Worm (Caenorhabditis elegans) whole organism, mixed stage, embryonic: ENCODE data around the gene hlh-4.

Experiments used
- M03D4.4 ChIP-seq: sonication (generic microtip); optimal IDR thresholded peaks from 2 replicates; lab custom pipeline; 2017; ENCODE audit warnings: mild to moderate bottlenecking, missing genetic modification characterization, missing compliant biosample characterization
- bed-3 ChIP-seq: fragments of 200-800 bp; sonication (Bioruptor generic); optimal IDR thresholded peaks from 3 replicates; lab custom pipeline; 2018; ENCODE audit warnings: mild to moderate bottlenecking, missing genetic modification characterization, moderate library complexity, missing compliant biosample characterization
- blmp-1 ChIP-seq: fragments of 150-350 bp; optimal IDR thresholded peaks from 2 replicates; lab custom pipeline; 2014; ENCODE audit warnings: missing biosample characterization, missing genetic modification characterization
- ceh-39 ChIP-seq: fragments of 150-350 bp; optimal IDR thresholded peaks from 2 replicates; lab custom pipeline; 2014; ENCODE audit warnings: missing biosample characterization, missing genetic modification characterization
- ceh-43 ChIP-seq: fragments of 200-800 bp; sonication (Bioruptor generic); optimal IDR thresholded peaks from 2 replicates; lab custom pipeline; 2018; ENCODE audit warnings: mild to moderate bottlenecking, missing genetic modification characterization, moderate library complexity, missing compliant biosample characterization
- ces-1 ChIP-seq: fragments of 150-350 bp; optimal IDR thresholded peaks from 2 replicates; lab custom pipeline; 2014; ENCODE audit warnings: missing biosample characterization, missing genetic modification reagents, missing genetic modification characterization
- cnd-1 ChIP-seq: fragments of 200-800 bp; sonication (Bioruptor generic); optimal IDR thresholded peaks from 2 replicates; lab custom pipeline; 2018; ENCODE audit warnings: mild to moderate bottlenecking, missing genetic modification characterization, missing compliant biosample characterization
- drap-1 ChIP-seq: fragments of 200-800 bp; sonication (Bioruptor generic); optimal IDR thresholded peaks from 3 replicates; lab custom pipeline; 2018; ENCODE audit warnings: mild to moderate bottlenecking, missing genetic modification characterization, missing compliant biosample characterization
- elt-1 ChIP-seq: sonication (generic microtip); optimal IDR thresholded peaks from 2 replicates; lab custom pipeline; 2017; ENCODE audit warnings: missing genetic modification characterization, mild to moderate bottlenecking, missing compliant biosample characterization, antibody characterized with exemption, moderate library complexity, borderline replicate concordance; ENCODE audit not compliant: insufficient read depth
- elt-3 ChIP-seq: fragments of 150-350 bp; optimal IDR thresholded peaks from 2 replicates; lab custom pipeline; 2014; ENCODE audit warnings: missing biosample characterization, missing genetic modification characterization
- ham-2 ChIP-seq: fragments of 200-800 bp; sonication (Bioruptor generic); optimal IDR thresholded peaks from 2 replicates; lab custom pipeline; 2018; ENCODE audit warnings: mild to moderate bottlenecking, missing genetic modification characterization, missing compliant biosample characterization
- lin-13 ChIP-seq: fragments of 150-350 bp; optimal IDR thresholded peaks from 2 replicates; lab custom pipeline; 2014; ENCODE audit warnings: missing biosample characterization, missing genetic modification characterization
- lin-32 ChIP-seq: fragments of 200-800 bp; sonication (Bioruptor generic); optimal IDR thresholded peaks from 2 replicates; lab custom pipeline; 2018; ENCODE audit warnings: mild to moderate bottlenecking, missing genetic modification characterization, missing compliant biosample characterization
- lsy-2 ChIP-seq: fragments of 150-350 bp; optimal IDR thresholded peaks from 2 replicates; lab custom pipeline; 2014; ENCODE audit warnings: missing biosample characterization, missing genetic modification characterization
- mab-5 ChIP-seq: fragments of 150-350 bp; optimal IDR thresholded peaks from 2 replicates; lab custom pipeline; 2014; ENCODE audit warnings: missing biosample characterization, missing genetic modification characterization
- mep-1 ChIP-seq: fragments of 150-350 bp; optimal IDR thresholded peaks from 2 replicates; lab custom pipeline; 2017; ENCODE audit warnings: missing biosample characterization, missing genetic modification reagents, missing genetic modification characterization, inconsistent platforms
- mls-2 ChIP-seq: sonication (generic microtip); optimal IDR thresholded peaks from 2 replicates; lab custom pipeline; 2016; ENCODE audit warnings: mild to moderate bottlenecking, missing genetic modification characterization, moderate library complexity, missing compliant biosample characterization
- nhr-12 ChIP-seq: fragments of 150-350 bp; optimal IDR thresholded peaks from 2 replicates; lab custom pipeline; 2014; ENCODE audit warnings: missing biosample characterization, missing genetic modification characterization
- nhr-2 ChIP-seq: fragments of 150-350 bp; optimal IDR thresholded peaks from 2 replicates; lab custom pipeline; 2014; ENCODE audit warnings: missing biosample characterization, missing genetic modification characterization
- nhr-237 ChIP-seq: fragments of 150-350 bp; optimal IDR thresholded peaks from 2 replicates; lab custom pipeline; 2014; ENCODE audit warnings: missing biosample characterization, missing genetic modification characterization
- nhr-28 ChIP-seq: fragments of 150-350 bp; optimal IDR thresholded peaks from 2 replicates; lab custom pipeline; 2014; ENCODE audit warnings: missing biosample characterization, missing genetic modification characterization
- nhr-76 ChIP-seq: sonication (generic microtip); optimal IDR thresholded peaks from 2 replicates; lab custom pipeline; 2017; ENCODE audit warnings: missing biosample characterization, missing genetic modification characterization
- pha-4 ChIP-seq: fragments of 150-350 bp; optimal IDR thresholded peaks from 2 replicates; lab custom pipeline; 2018; ENCODE audit warnings: missing biosample characterization, missing genetic modification reagents, missing genetic modification characterization
- sem-2 ChIP-seq: fragments of 200-800 bp; sonication (Bioruptor generic); optimal IDR thresholded peaks from 2 replicates; lab custom pipeline; 2018; ENCODE audit warnings: mild to moderate bottlenecking, missing genetic modification characterization, missing compliant biosample characterization
- snpc-4 ChIP-seq: fragments of 150-350 bp; optimal IDR thresholded peaks from 2 replicates; lab custom pipeline; 2014; ENCODE audit warnings: missing biosample characterization, missing genetic modification characterization
- sptf-1 ChIP-seq: sonication (generic microtip); optimal IDR thresholded peaks from 2 replicates; lab custom pipeline; 2017; ENCODE audit warnings: mild to moderate bottlenecking, missing genetic modification characterization, moderate library complexity, missing compliant biosample characterization
- tbx-8 ChIP-seq: fragments of 200-800 bp; sonication (Bioruptor generic); optimal IDR thresholded peaks from 2 replicates; lab custom pipeline; 2018; ENCODE audit warnings: mild to moderate bottlenecking, missing genetic modification characterization, moderate library complexity, missing compliant biosample characterization
- unc-120 ChIP-seq: sonication (generic microtip); optimal IDR thresholded peaks from 2 replicates; lab custom pipeline; 2017; ENCODE audit warnings: missing genetic modification characterization, missing compliant biosample characterization; ENCODE audit not compliant: poor library complexity, severe bottlenecking
- unc-39 ChIP-seq: fragments of 150-350 bp; optimal IDR thresholded peaks from 2 replicates; lab custom pipeline; 2014; ENCODE audit warnings: missing biosample characterization, missing genetic modification characterization
- unc-62 ChIP-seq: fragments of 150-350 bp; optimal IDR thresholded peaks from 2 replicates; lab custom pipeline; 2014; ENCODE audit warnings: missing biosample characterization, missing genetic modification reagents, missing genetic modification characterization
- zip-8 ChIP-seq: fragments of 150-350 bp; optimal IDR thresholded peaks from 2 replicates; lab custom pipeline; 2014; ENCODE audit warnings: missing biosample characterization, missing genetic modification characterization
- ztf-11 ChIP-seq: fragments of 150-350 bp; optimal IDR thresholded peaks from 2 replicates; lab custom pipeline; 2014; ENCODE audit warnings: missing biosample characterization, missing genetic modification characterization

The hlh-4 gene

DNA sequence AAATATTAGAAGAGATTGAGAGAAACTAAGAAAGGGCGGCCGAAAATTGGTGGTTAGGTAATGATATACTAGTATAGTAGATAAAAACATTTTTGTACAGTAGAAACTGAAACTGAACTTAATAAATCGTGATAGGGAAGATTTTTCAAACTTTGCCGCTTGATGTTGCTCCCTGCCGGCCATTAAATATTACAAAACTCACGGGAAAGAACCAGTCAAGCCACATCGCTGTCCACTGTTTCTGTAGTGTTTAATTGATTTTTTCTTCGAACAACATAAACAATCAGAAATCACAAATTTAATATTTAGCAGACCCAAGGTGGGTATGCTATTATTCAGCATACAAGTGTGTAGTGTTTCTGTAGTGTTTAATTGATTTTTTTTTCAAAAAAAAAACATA is 12.2 kb upstream of the hlh-4 start, which contains the start of gene T05G5.5:
T05G5.5 (minus strand) TSS at position 359 of the 400 bp plus-strand sequence.
- TF ChIP-seq elt-1 (tag; lab: Kevin White, UChicago) (no peak), mep-1 (no peak), ces-1 (no peak), lin-32 (GFP tag; lab: Kevin White, UChicago) (no peak), ham-2 (GFP tag; lab: Kevin White, UChicago) (no peak), tbx-8 (GFP tag; lab: Kevin White, UChicago) (no peak), mab-5 (tag; lab: Kevin White, UChicago) (no peak), sptf-1 (tag; lab: Kevin White, UChicago) (no peak), elt-3 (tag; lab: Kevin White, UChicago) (no peak), unc-39 (tag; lab: Kevin White, UChicago) (no peak), nhr-12 (no peak)

DNA sequence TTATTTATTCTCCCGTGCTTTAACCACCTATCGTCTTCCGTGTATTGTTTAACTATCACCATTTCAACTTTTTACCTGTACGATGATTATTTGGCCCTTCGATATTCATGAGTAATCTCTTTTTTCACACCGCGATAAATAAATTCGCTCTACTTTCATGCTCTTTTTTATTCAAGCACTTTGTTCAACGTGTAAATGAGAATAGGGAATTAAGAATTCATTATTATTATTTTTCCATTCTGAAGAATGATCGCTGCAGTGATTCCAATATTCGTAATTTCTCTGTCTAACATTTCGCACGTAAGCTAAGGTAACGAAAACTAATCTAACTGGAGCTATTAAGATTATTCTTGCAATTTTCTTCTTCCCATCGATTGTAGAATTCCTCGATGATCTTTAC is 9.8 kb upstream of the hlh-4 start, which contains the start of gene T05G5.4:
T05G5.4 (plus strand) TSS at position 241 of the 400 bp plus-strand sequence.
- no peak for TF ChIP-seq ceh-39 (tag; lab: Kevin White, UChicago)
- TF ChIP-seq lin-13 = no peak
- TF ChIP-seq unc-62 (GFP tag; lab: Kevin White, UChicago) = no peak
- TF ChIP-seq drap-1 (GFP tag; lab: Kevin White, UChicago) = no peak
- no peak for TF ChIP-seq nhr-28 (tag; lab: Kevin White, UChicago)
- no peak for TF ChIP-seq blmp-1 (tag; lab: Kevin White, UChicago)
- TF ChIP-seq ceh-43 (GFP tag; lab: Kevin White, UChicago) = no peak
- no peak for TF ChIP-seq cnd-1
- no peak for TF ChIP-seq sem-2 (GFP tag; lab: Kevin White, UChicago)
- TF ChIP-seq ztf-11 = no peak
- no peak for TF ChIP-seq sptf-1 (tag; lab: Kevin White, UChicago)
- no peak for TF ChIP-seq ham-2 (GFP tag; lab: Kevin White, UChicago)
- TF ChIP-seq nhr-2 (tag; lab: Kevin White, UChicago) = no peak
- no peak for TF ChIP-seq snpc-4 (tag; lab: Kevin White, UChicago)
- no peak for TF ChIP-seq bed-3 (GFP tag; lab: Kevin White, UChicago)

DNA sequence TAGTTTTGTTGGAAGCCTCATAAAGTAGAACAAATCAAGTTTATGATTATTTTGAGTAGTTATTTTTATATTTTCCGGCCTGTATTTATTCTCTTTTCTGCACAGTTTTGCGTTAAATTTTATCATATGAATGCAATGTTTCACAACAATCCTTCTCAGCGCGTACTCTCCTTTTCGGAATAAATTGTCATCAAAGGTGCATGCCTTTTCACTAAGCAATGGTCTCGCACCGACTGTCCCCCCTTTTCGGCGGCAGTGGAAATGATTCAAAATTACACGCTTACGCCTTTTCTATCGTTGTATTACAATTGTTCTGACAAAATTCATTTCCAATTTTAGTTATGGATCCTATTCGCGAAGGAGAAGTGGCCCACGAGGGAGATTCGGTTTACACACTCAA is 8.3 kb upstream of the hlh-4 start, which contains the start of the genes iff-1 and cdk-1:
iff-1 (minus strand) TSS at position 61 of the 400 bp plus-strand sequence.
cdk-1 (plus strand) TSS at position 340 of the 400 bp plus-strand sequence.
- TF ChIP-seq nhr-2 (tag; lab: Kevin White, UChicago) (no peak), zip-8 (tag; lab: Kevin White, UChicago) (no peak), nhr-237 (peak; percentile 21), unc-120 (tag; lab: Kevin White, UChicago) (peak; percentile 49), mep-1 (peak; percentile 63), lsy-2 (tag; lab: Kevin White, UChicago) (peak; percentile 37), lin-13 (no peak), bed-3 (GFP tag; lab: Kevin White, UChicago) (no peak), ces-1 (peak; percentile 41), pha-4 (tag; lab: Kevin White, UChicago) (peak; percentile 15), tbx-8 (GFP tag; lab: Kevin White, UChicago) (no peak)

DNA sequence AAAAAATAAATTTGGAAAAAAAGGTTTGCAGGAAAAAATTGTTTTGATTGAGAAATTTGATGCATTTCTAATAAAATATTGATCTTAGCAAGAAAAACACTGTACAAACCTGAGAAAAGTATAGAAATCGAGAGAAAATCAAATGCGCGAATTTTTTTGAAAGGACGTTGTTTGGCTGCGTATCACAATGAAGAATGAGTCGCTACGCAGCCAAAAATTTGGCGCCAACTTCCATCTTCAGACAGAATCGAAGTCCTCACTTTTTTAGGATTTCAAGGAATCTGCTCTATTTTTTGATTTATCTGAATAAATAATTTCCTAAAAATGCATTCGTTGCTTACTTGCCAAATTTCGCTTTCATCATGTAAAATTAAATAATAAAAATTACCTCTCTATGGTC is 7.8 kb upstream of the hlh-4 start:
- TF ChIP-seq ham-2 (GFP tag; lab: Kevin White, UChicago) (no peak), ztf-11 (no peak), nhr-12 (no peak), nhr-28 (tag; lab: Kevin White, UChicago) (no peak), sptf-1 (tag; lab: Kevin White, UChicago) (no peak), ces-1 (no peak), lin-13 (no peak), M03D4.4 (tag; lab: Kevin White, UChicago) (no peak), mab-5 (tag; lab: Kevin White, UChicago) (no peak), unc-39 (tag; lab: Kevin White, UChicago) (no peak), lsy-2 (tag; lab: Kevin White, UChicago) (no peak), nhr-76 (tag; lab: Kevin White, UChicago) (no peak), elt-3 (tag; lab: Kevin White, UChicago) (no peak), sem-2 (GFP tag; lab: Kevin White, UChicago) (no peak), mls-2 (tag; lab: Kevin White, UChicago) (no peak), unc-62 (GFP tag; lab: Kevin White, UChicago) (no peak)
- TF ChIP-seq, all 35 proteins: peak for 0
